Fruit fly (Drosophila melanogaster) whole organism, wandering third instar larva: Measurements from ENCODE around the gene janA.

Source experiments
- Abd-B ChIP-seq: fragments of >200 bp; optimal IDR thresholded peaks from 2 replicates; lab custom pipeline; 2017; ENCODE audit warnings: missing biosample characterization, missing genetic modification characterization
- CG32264 ChIP-seq: fragments of 200-800 bp; sonication (Bioruptor generic); optimal IDR thresholded peaks from 2 replicates; lab custom pipeline; 2016; ENCODE audit warnings: missing biosample characterization, missing genetic modification characterization
- CG9705 ChIP-seq: fragments of 200-800 bp; sonication (Bioruptor generic); optimal IDR thresholded peaks from 2 replicates; lab custom pipeline; 2018; ENCODE audit warnings: missing biosample characterization, mild to moderate bottlenecking, missing genetic modification characterization
- CrebA ChIP-seq: fragments of 200-800 bp; sonication (Bioruptor generic); optimal IDR thresholded peaks from 2 replicates; lab custom pipeline; 2016; ENCODE audit warnings: missing biosample characterization, mild to moderate bottlenecking, missing genetic modification characterization, borderline replicate concordance
- Dfd ChIP-seq: fragments of >200 bp; optimal IDR thresholded peaks from 2 replicates; lab custom pipeline; 2017; ENCODE audit warnings: missing biosample characterization, missing genetic modification characterization
- Dif ChIP-seq: fragments of 200-275, 200-300 bp; sonication (Bioruptor generic); optimal IDR thresholded peaks from 2 replicates; lab custom pipeline; 2018; ENCODE audit warnings: missing biosample characterization, missing genetic modification characterization; ENCODE audit not compliant: partially characterized antibody
- GATAd ChIP-seq: sonication (Bioruptor generic); optimal IDR thresholded peaks from 2 replicates; lab custom pipeline; 2016; ENCODE audit warnings: missing biosample characterization, missing genetic modification characterization
- HLH106 ChIP-seq: fragments of 200-800 bp; optimal IDR thresholded peaks from 3 replicates; lab custom pipeline; 2019; ENCODE audit warnings: missing biosample characterization, mild to moderate bottlenecking, missing genetic modification characterization, moderate library complexity
- Hnf4 ChIP-seq: fragments of 200-800 bp; sonication (Bioruptor generic); optimal IDR thresholded peaks from 2 replicates; lab custom pipeline; 2016; ENCODE audit warnings: missing biosample characterization, mild to moderate bottlenecking, missing genetic modification characterization
- Hr78 ChIP-seq: fragments of >200 bp; optimal IDR thresholded peaks from 2 replicates; lab custom pipeline; 2017; ENCODE audit warnings: missing biosample characterization, missing genetic modification characterization
- Hr83 ChIP-seq: fragments of 200-300 bp; sonication (Bioruptor generic); optimal IDR thresholded peaks from 2 replicates; lab custom pipeline; 2016; ENCODE audit warnings: missing biosample characterization, mild to moderate bottlenecking, missing genetic modification characterization, moderate library complexity; ENCODE audit not compliant: poor library complexity, severe bottlenecking
- Jra ChIP-seq: sonication (Bioruptor generic); optimal IDR thresholded peaks from 2 replicates; lab custom pipeline; 2016; ENCODE audit warnings: missing biosample characterization, missing genetic modification characterization
- Mio ChIP-seq: sonication (Bioruptor generic); optimal IDR thresholded peaks from 2 replicates; lab custom pipeline; 2016; ENCODE audit warnings: missing biosample characterization, missing genetic modification characterization
- Myc ChIP-seq: fragments of >200 bp; optimal IDR thresholded peaks from 2 replicates; lab custom pipeline; 2017
- N ChIP-seq: fragments of >200 bp; optimal IDR thresholded peaks from 2 replicates; lab custom pipeline; 2018; ENCODE audit warnings: missing biosample characterization, missing external identifiers, missing genetic modification characterization
- Rel ChIP-seq, 2 experiments: fragments of 200-800 bp; sonication (Bioruptor generic) in 1 of 2; optimal IDR thresholded peaks; 2 replicates in 1 of 2; 3 replicates in 1 of 2; lab custom pipeline; 2016 to 2019; ENCODE audit warnings: mild to moderate bottlenecking in 2 of 2, missing biosample characterization in 2 of 2, missing genetic modification characterization in 2 of 2, moderate library complexity in 1 of 2
- Sp1 ChIP-seq: fragments of 200-800 bp; sonication (Bioruptor generic); optimal IDR thresholded peaks from 3 replicates; lab custom pipeline; 2019; ENCODE audit warnings: missing biosample characterization, mild to moderate bottlenecking, missing genetic modification characterization, moderate library complexity
- Vsx2 ChIP-seq: fragments of 200-300, 225-300 bp; sonication (Bioruptor generic); optimal IDR thresholded peaks from 2 replicates; lab custom pipeline; 2018; ENCODE audit warnings: missing biosample characterization, missing genetic modification characterization; ENCODE audit not compliant: partially characterized antibody
- br ChIP-seq: fragments of 200-800 bp; sonication (Bioruptor generic); optimal IDR thresholded peaks from 2 replicates; lab custom pipeline; 2016; ENCODE audit warnings: missing biosample characterization, missing genetic modification characterization
- brk ChIP-seq: fragments of 200-800 bp; sonication (Bioruptor generic); optimal IDR thresholded peaks from 2 replicates; lab custom pipeline; 2016; ENCODE audit warnings: missing biosample characterization, mild to moderate bottlenecking, missing genetic modification characterization
- dl ChIP-seq, 2 experiments: fragments of 175-275, 200-275 bp in 1 of 2; fragments of 200-275 bp in 1 of 2; sonication (Bioruptor generic); optimal IDR thresholded peaks; lab custom pipeline; 2018; ENCODE audit warnings: mild to moderate bottlenecking in 2 of 2, missing biosample characterization in 2 of 2, missing genetic modification characterization in 2 of 2, moderate library complexity in 2 of 2; ENCODE audit not compliant: partially characterized antibody in 2 of 2, insufficient read depth in 1 of 2
- dmrt93B ChIP-seq: fragments of 200-800 bp; sonication (Bioruptor generic); optimal IDR thresholded peaks from 2 replicates; lab custom pipeline; 2018; ENCODE audit warnings: missing biosample characterization, mild to moderate bottlenecking, missing genetic modification characterization
- dsf ChIP-seq: sonication (Bioruptor generic); optimal IDR thresholded peaks from 2 replicates; lab custom pipeline; 2016; ENCODE audit warnings: missing biosample characterization, missing genetic modification characterization, borderline replicate concordance
- ey ChIP-seq: fragments of 200-800 bp; sonication (Bioruptor generic); optimal IDR thresholded peaks from 2 replicates; lab custom pipeline; 2016; ENCODE audit warnings: missing biosample characterization, missing genetic modification characterization
- foxo ChIP-seq, 2 experiments: fragments of 200-800 bp; sonication (Bioruptor generic); optimal IDR thresholded peaks; 2 replicates in 1 of 2; 3 replicates in 1 of 2; lab custom pipeline; 2016 to 2017; ENCODE audit warnings: missing biosample characterization in 2 of 2, missing genetic modification characterization in 2 of 2
- h ChIP-seq: fragments of 200-800 bp; sonication (Bioruptor generic); optimal IDR thresholded peaks from 3 replicates; lab custom pipeline; 2016; ENCODE audit warnings: missing biosample characterization, mild to moderate bottlenecking, missing genetic modification characterization
- lola ChIP-seq: fragments of >200 bp; optimal IDR thresholded peaks from 2 replicates; lab custom pipeline; 2017; ENCODE audit warnings: missing biosample characterization, missing genetic modification characterization
- pan ChIP-seq: fragments of >200 bp; optimal IDR thresholded peaks from 2 replicates; lab custom pipeline; 2017
- psq ChIP-seq: fragments of 200-800 bp; sonication (Bioruptor generic); optimal IDR thresholded peaks from 3 replicates; lab custom pipeline; 2017; ENCODE audit warnings: missing biosample characterization, mild to moderate bottlenecking, missing genetic modification characterization, moderate library complexity
- rgr ChIP-seq: fragments of 200-800 bp; sonication (Bioruptor generic); optimal IDR thresholded peaks from 3 replicates; lab custom pipeline; 2016; ENCODE audit warnings: missing biosample characterization, mild to moderate bottlenecking, missing genetic modification characterization
- sage ChIP-seq: fragments of 200-800 bp; sonication (Bioruptor generic); optimal IDR thresholded peaks from 2 replicates; lab custom pipeline; 2016; ENCODE audit warnings: missing biosample characterization, mild to moderate bottlenecking, missing genetic modification characterization
- sv ChIP-seq: fragments of 200-800 bp; sonication (Bioruptor generic); optimal IDR thresholded peaks from 3 replicates; lab custom pipeline; 2016; ENCODE audit warnings: missing biosample characterization, missing genetic modification characterization
- usp ChIP-seq: fragments of >200 bp; optimal IDR thresholded peaks from 2 replicates; lab custom pipeline; 2017; ENCODE audit warnings: missing biosample characterization, missing genetic modification characterization

The janA gene

DNA sequence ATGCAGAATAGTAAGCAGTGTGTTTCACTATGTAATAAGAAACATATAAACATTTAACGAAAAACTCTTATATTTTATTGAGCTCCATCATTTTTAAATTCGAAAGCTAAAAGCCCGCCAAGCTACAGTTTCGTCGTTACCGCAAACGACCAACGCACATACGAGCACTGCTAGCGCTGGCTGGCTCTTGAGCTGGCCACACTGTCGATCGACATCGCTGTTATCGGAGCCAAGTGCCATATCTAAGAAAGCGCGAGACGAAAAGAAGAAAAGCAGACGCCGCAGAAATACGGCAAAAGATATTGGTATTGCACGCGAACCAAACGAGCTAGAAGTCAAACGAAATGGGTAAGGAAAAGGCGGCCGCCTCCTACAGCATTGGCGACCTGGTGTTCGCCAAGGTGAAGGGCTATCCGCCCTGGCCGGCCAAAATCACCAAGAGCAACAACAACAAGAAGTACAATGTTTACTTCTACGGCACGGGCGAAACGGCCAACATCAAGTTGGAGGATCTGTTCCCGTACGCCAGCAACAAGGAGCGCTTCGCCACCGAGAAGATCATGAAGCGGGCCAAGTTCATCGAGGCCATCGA lies 13.2 kb upstream of the janA start, which contains the start of gene Jasper:
Gene Jasper, plus strand, starts transcription at position 60 of the 592 bp plus-strand sequence.
- peak; percentile 11 for TF ChIP-seq HLH106 (tag; lab: Kevin White, UChicago)
- TF ChIP-seq pan: no peak
- no peak for TF ChIP-seq Rel (GFP tag; optimal IDR thresholded peaks at IDR 0.05; lab: Kevin White, UChicago)
- peak; percentile 26 for TF ChIP-seq Rel (tag; optimal IDR thresholded peaks at IDR 0.05; lab: Kevin White, UChicago)
- peak; percentile 29 for TF ChIP-seq Sp1 (GFP tag; lab: Kevin White, UChicago)
- TF ChIP-seq Myc: peak; percentile 28
- TF ChIP-seq h: no peak
- TF ChIP-seq Dif (GFP tag; lab: Kevin White, UChicago): peak; percentile 11

DNA sequence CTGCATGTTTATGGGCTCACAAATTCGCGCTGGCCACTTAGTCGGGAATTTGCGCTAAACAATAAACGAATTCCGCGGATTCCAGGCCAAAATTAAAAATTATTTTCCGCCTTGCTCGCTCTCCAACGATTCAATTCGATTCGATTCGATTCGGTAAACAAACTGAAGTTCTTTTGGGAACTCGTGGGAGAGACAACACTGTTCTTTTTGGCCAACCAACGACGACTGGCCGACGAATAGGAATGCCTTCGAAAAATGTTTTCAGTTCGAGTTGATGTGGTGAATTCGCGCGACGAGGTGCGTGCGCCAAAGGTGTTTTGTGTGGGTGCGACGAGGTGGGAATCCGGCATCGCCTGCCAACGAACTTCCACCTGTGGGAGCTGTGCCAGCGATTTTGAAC lies 12.6 kb upstream of the janA start, which contains the start of gene CG15528:
Gene CG15528, minus strand, starts transcription at position 180 of the 400 bp plus-strand sequence.
- TF ChIP-seq usp (no peak), foxo (GFP tag; optimal IDR thresholded peaks at IDR 0.05; lab: Kevin White, UChicago) (no peak), rgr (GFP tag; lab: Kevin White, UChicago) (no peak), Hnf4 (GFP tag; lab: Kevin White, UChicago) (no peak), dmrt93B (GFP tag; lab: Kevin White, UChicago) (no peak), psq (no peak), dl (GFP tag; optimal IDR thresholded peaks at IDR 0.05; lab: Kevin White, UChicago; ENCODE audit: insufficient read depth in 1 of 2, partially characterized antibody in 2 of 2) (no peak), ey (no peak), GATAd (GFP tag; lab: Kevin White, UChicago) (no peak), Dfd (GFP tag; lab: Kevin White, UChicago) (no peak), br (GFP tag; lab: Kevin White, UChicago) (no peak), CG32264 (GFP tag; lab: Kevin White, UChicago) (no peak), Dif (GFP tag; lab: Kevin White, UChicago) (no peak), N (GFP tag; lab: Kevin White, UChicago) (no peak), Hr83 (GFP tag; lab: Kevin White, UChicago) (no peak), Hr78 (no peak), Abd-B (no peak), lola (no peak), Rel (GFP tag; optimal IDR thresholded peaks at IDR 0.05; lab: Kevin White, UChicago) (no peak), Rel (tag; optimal IDR thresholded peaks at IDR 0.05; lab: Kevin White, UChicago) (no peak), brk (GFP tag; lab: Kevin White, UChicago) (no peak)
- TF ChIP-seq, all 38 proteins: peak for 0

DNA sequence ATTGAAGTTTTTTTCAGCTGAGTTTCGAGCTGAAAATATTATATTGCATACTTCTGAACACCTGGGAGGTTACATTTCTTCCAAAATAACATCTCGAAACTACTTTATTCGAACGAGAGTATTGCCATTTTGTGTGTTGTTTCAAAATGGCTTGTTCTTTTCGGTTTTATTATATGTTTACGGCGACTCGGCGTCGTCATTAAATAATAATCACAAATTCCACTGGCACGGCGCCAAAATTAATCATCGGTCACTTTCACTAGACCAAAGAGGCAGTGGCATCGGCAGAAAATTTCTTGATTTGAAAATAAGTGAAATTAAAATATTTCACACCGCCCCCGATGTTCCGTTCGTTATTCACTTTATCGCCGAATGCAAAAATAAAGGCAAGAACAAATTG lies 11.1 kb upstream of the janA start:
- TF ChIP-seq ey (no peak), brk (GFP tag; lab: Kevin White, UChicago) (no peak), psq (no peak), dmrt93B (GFP tag; lab: Kevin White, UChicago) (no peak), lola (no peak), br (GFP tag; lab: Kevin White, UChicago) (no peak), Hr83 (GFP tag; lab: Kevin White, UChicago) (no peak), sage (no peak), CrebA (GFP tag; lab: Kevin White, UChicago) (no peak), dsf (no peak), dl (GFP tag; optimal IDR thresholded peaks at IDR 0.05; lab: Kevin White, UChicago; ENCODE audit: insufficient read depth in 1 of 2, partially characterized antibody in 2 of 2) (no peak), Sp1 (GFP tag; lab: Kevin White, UChicago) (no peak), Mio (GFP tag; lab: Kevin White, UChicago) (no peak), CG9705 (GFP tag; lab: Kevin White, UChicago) (no peak), Vsx2 (GFP tag; lab: Kevin White, UChicago) (no peak), sv (no peak), HLH106 (tag; lab: Kevin White, UChicago) (no peak), Jra (GFP tag; lab: Kevin White, UChicago) (no peak)
